Fruit fly (Drosophila melanogaster) S2 (cell line): ENCODE data around the gene CG14930.
A peak's percentile ranks its signal among the peaks of the same experiment; 100 is the strongest.

Experiments used
- CG8478 ChIP-seq: fragments of >200 bp; optimal IDR thresholded peaks from 2 replicates; lab custom pipeline; 2018
- CTCF ChIP-seq, 2 experiments: fragments of >200 bp; optimal IDR thresholded peaks; 2 replicates each; lab custom pipeline; 2018

dm6 chr2L:11516526-11517441, 4.3 kb downstream of the CG14930 start, which contains the start of the genes Dlg5 and CG4970:
- TF ChIP-seq CTCF (optimal IDR thresholded peaks at IDR 0.05; lab: Kevin White, UChicago) (peak; percentile 77 to 84), CG8478 (lab: Kevin White, UChicago) (no peak)
